Worm (Caenorhabditis elegans) whole organism, young adult: ENCODE measurements around the gene F11G11.5.

Experiments
- akir-1 ChIP-seq: fragments of 200-800 bp; sonication (Bioruptor generic); optimal IDR thresholded peaks from 2 replicates; lab custom pipeline; 2018; ENCODE audit warnings: mild to moderate bottlenecking, missing genetic modification characterization, moderate library complexity, missing compliant biosample characterization
- attf-5 ChIP-seq: fragments of 200-800 bp; sonication (Bioruptor generic); optimal IDR thresholded peaks from 2 replicates; lab custom pipeline; 2018; ENCODE audit warnings: mild to moderate bottlenecking, missing genetic modification characterization, missing compliant biosample characterization
- cebp-1 ChIP-seq, 2 experiments: fragments of 200-800 bp in 1 of 2; sonication (Bioruptor generic) in 1 of 2; sonication (generic microtip) in 1 of 2; IDR thresholded peaks in 1 of 2; optimal IDR thresholded peaks in 1 of 2; 2 replicates each; pipeline versions ENCODE4 v1.3.6 to Lab custom; 2017 to 2022; ENCODE audit warnings: missing compliant biosample characterization in 2 of 2, missing genetic modification characterization in 2 of 2, mild to moderate bottlenecking in 1 of 2, missing genetic modification reagents in 1 of 2, moderate library complexity in 1 of 2
- egl-18 ChIP-seq: fragments of 200-800 bp; sonication (Bioruptor generic); IDR thresholded peaks from 2 replicates; pipeline ENCODE4 v1.3.6; 2022; ENCODE audit warnings: missing genetic modification reagents, missing genetic modification characterization, missing compliant biosample characterization
- nhr-90 ChIP-seq: sonication (generic microtip); optimal IDR thresholded peaks from 2 replicates; lab custom pipeline; 2016; ENCODE audit warnings: missing genotype, mild to moderate bottlenecking, missing genetic modification characterization, missing compliant biosample characterization
- rpc-1 ChIP-seq, 2 experiments: fragments of 150-350 bp in 1 of 2; sonication (generic microtip) in 1 of 2; optimal IDR thresholded peaks; 2 replicates each; lab custom pipeline; 2014 to 2018; ENCODE audit warnings: missing biosample characterization in 1 of 2, missing genetic modification characterization in 1 of 2, missing genetic modification reagents in 1 of 2, missing genotype in 1 of 2
- snpc-1.3 ChIP-seq: sonication (generic microtip); optimal IDR thresholded peaks from 2 replicates; lab custom pipeline; 2017; ENCODE audit warnings: missing genetic modification characterization, mild to moderate bottlenecking, missing compliant biosample characterization, antibody characterized with exemption, moderate library complexity, missing genotype, missing genetic modification reagents; ENCODE audit not compliant: insufficient read depth

DNA sequence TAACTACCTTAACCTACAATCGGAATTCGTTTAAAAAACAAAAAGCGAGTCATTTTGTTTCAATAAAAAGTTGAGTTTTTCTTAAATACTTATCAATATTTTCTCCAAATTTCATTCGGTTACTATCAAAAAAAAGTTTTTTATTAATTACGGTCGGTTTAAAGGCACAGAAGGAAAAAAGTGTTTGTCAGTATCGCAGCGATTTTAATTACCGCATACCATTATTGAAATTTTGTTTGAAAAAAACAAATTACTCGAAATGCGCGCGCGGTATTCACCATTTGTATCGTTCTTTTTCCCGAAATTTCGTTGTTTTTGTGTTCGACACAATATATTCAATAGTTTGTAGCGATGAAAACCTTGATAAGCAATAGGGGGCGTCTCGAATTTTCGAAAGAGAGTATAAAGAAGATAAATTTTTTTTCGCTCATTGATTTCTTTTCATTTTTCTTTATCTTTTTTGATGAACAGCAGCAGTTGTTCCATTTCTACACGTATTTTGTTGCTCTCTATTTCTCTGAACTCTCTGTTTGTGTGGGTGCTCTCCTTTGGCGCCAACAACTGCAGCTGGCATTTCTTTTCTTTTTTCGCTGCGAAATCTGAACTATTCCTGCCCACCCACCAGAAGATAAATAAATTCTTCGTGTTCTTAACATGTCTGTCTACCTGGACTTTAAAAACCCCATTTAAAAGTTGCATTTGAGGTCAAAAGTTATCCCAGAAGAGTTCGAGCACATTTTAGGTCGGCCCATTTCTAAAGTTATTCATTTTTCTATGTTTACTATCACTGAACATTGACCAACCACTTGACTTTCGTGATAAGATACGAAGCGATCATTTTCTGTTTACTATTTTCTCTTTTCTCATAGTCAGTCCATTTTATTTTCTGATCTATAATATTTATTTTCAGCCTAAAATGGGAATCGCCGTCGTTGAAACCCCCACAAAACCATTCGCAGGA, 31.1 kb downstream of the F11G11.5 start, which contains the start of gene pgm-1:
- no peak for TF ChIP-seq nhr-90 (tag; lab: Kevin White, UChicago)
- no peak for TF ChIP-seq rpc-1 (optimal IDR thresholded peaks at IDR 0.05; lab: Kevin White, UChicago)
- TF ChIP-seq rpc-1 (tag; optimal IDR thresholded peaks at IDR 0.05; lab: Kevin White, UChicago) = no peak
- TF ChIP-seq attf-5 (GFP tag; lab: Kevin White, UChicago) = peak; percentile 31
- TF ChIP-seq egl-18 (GFP tag; lab: Robert Waterston, UW) = no peak
- no peak for TF ChIP-seq cebp-1 (GFP tag; IDR thresholded peaks at IDR 0.05; lab: Robert Waterston, UW)
- peak; percentile 24 for TF ChIP-seq cebp-1 (tag; optimal IDR thresholded peaks at IDR 0.05; lab: Kevin White, UChicago)
- no peak for TF ChIP-seq akir-1 (GFP tag; lab: Kevin White, UChicago)
- peak; percentile 8 for TF ChIP-seq snpc-1.3
